Worm (Caenorhabditis elegans): ENCODE measurements around the gene R13H4.2.

Gene R13H4.2

DNA sequence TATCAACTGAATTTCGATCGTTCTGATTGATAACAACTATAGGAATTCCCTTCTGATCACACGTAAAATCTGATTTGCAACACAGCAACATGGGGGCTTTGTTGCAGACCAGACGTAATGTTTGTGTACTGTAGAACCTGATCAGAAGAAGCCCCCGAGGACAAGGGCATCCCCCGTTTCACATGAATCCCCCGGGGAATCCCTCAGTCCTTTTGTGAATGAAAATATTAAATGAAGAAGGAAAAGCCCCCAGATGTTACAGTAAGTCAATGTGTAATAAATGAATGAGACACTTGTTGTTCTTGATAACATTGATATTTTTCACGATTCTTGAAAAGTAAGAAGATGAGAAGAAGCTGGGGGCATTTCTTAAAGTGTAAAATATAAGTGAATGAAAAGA lies 42.0 kb upstream of the R13H4.2 start:
- no peak for TF ChIP-seq akir-1 (GFP tag; optimal IDR thresholded peaks at IDR 0.05)
- no peak for TF ChIP-seq rcor-1 (GFP tag; IDR thresholded peaks at IDR 0.05)
- no peak for TF ChIP-seq sea-2 (GFP tag; IDR thresholded peaks at IDR 0.05)
- no peak for TF ChIP-seq mxl-1 (tag; optimal IDR thresholded peaks at IDR 0.05)
- no peak for TF ChIP-seq ceh-91 (GFP tag; IDR thresholded peaks at IDR 0.05)
- TF ChIP-seq B0336.3 (GFP tag; IDR thresholded peaks at IDR 0.05) = no peak
- no peak for TF ChIP-seq tbp1 (GFP tag; optimal IDR thresholded peaks at IDR 0.05)
- TF ChIP-seq sdz-38 (tag; optimal IDR thresholded peaks at IDR 0.05) = no peak
- no peak for TF ChIP-seq attf-5 (GFP tag; optimal IDR thresholded peaks at IDR 0.05)
- no peak for TF ChIP-seq madf-3 (GFP tag; IDR thresholded peaks at IDR 0.05)
- no peak for TF ChIP-seq ceh-79 (tag; optimal IDR thresholded peaks at IDR 0.05)
- no peak for TF ChIP-seq F49E8.2 (tag; optimal IDR thresholded peaks at IDR 0.05; ENCODE audit: insufficient read depth)
- no peak for TF ChIP-seq nhr-27 (tag; optimal IDR thresholded peaks at IDR 0.05)
- no peak for TF ChIP-seq pbrm-1 (GFP tag; IDR thresholded peaks at IDR 0.05)
- TF ChIP-seq Y53G8AR.9 (GFP tag; conservative IDR thresholded peaks at IDR 0.05) = no peak
- TF ChIP-seq let-526 (GFP tag; IDR thresholded peaks at IDR 0.05) = no peak
- TF ChIP-seq attf-6 (GFP tag; IDR thresholded peaks at IDR 0.05) = no peak

DNA sequence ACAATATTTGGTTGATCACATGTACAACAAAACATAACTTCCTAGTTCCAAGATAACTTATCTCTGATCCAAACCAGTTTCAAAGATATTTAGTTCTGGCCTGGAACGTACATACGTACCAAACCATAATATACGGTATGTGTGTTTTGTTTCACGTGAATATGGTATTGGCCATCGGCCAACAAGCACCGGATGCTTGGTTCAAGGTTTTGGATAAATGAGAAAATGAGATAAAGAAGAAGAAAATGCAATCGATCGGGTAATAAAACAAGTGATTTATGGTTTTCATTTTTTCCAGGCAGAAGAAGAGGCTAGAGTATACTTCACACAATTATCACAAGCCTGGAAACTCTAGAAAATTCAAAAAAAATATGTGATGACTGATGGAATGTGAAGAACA lies 40.8 kb upstream of the R13H4.2 start:
- TF ChIP-seq athp-1 (tag; optimal IDR thresholded peaks at IDR 0.05) (no peak), tbx-9 (tag; optimal IDR thresholded peaks at IDR 0.05; ENCODE audit: borderline replicate concordance) (no peak), ceh-27 (GFP tag; optimal IDR thresholded peaks at IDR 0.05) (no peak), ceh-58 (GFP tag; IDR thresholded peaks at IDR 0.05) (no peak), hsf-1 (GFP tag; IDR thresholded peaks at IDR 0.05) (no peak), ztf-22 (GFP tag; optimal IDR thresholded peaks at IDR 0.05) (no peak), dpff-1 (tag; optimal IDR thresholded peaks at IDR 0.05) (no peak), aptf-2 (GFP tag; conservative IDR thresholded peaks at IDR 0.05) (no peak), egrh-3 (GFP tag; IDR thresholded peaks at IDR 0.05) (no peak), lsl-1 (GFP tag; optimal IDR thresholded peaks at IDR 0.05) (no peak), hmg-1.2 (GFP tag; IDR thresholded peaks at IDR 0.05) (no peak), fkh-3 (tag; optimal IDR thresholded peaks at IDR 0.05) (no peak), ztf-28 (GFP tag; IDR thresholded peaks at IDR 0.05) (no peak), ceh-79 (tag; optimal IDR thresholded peaks at IDR 0.05) (no peak), ets-4 (GFP tag; optimal IDR thresholded peaks at IDR 0.05) (no peak), F23B12.7 (tag; optimal IDR thresholded peaks at IDR 0.05; ENCODE audit: insufficient read depth) (no peak), lin-40 (tag; optimal IDR thresholded peaks at IDR 0.05) (no peak)

DNA sequence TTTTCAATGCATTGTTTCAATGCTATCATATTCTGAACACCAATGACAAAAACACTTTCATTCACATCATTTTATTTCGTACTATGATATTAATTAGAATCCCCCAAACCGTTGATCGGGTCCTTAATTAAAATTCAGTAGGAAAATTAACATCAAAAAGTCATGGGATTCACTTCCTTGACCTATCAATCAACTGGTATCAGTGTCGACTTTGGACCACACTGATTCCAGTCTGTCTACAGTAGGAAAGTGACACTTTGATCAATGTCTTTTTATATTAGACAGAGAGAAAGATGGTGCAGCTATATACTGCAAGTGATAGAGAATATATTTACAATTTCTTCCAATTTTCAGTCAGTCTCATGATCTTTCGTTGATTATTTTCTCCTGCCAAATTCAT lies 39.8 kb upstream of the R13H4.2 start:
- no peak for TF ChIP-seq snpc-1.3 (tag; optimal IDR thresholded peaks at IDR 0.05; ENCODE audit: insufficient read depth)

DNA sequence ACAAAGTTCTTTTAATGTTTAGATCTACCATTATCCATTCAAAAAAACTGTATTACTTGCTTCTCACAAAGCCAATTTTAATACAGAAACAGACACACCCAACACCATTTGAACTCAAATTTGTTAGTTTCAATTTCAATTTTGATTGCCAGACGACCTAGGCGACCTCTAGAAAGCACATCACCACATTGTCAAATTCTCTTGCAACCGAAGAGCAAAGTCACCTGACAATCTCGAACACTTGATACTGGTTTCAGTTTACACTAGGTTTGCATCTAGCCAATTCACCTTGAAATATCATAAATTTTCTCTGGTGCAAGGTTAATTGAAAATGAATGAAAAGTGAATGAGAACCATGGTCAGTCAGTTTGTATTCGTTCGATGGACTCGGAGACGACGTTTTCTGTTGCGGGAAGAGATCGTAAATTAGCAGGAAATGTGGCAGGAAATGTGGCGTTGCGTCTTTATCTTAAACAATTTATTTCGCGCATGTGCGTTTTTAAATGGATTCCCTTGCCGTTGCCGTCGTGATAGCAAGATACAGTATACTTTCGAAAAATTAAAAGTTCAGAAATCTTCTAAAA lies 38.8 kb upstream of the R13H4.2 start:
- no peak for TF ChIP-seq hrde-1 (tag; optimal IDR thresholded peaks at IDR 0.05; ENCODE audit: borderline replicate concordance)
- TF ChIP-seq hmg-20 (GFP tag; IDR thresholded peaks at IDR 0.05) = no peak
- TF ChIP-seq ceh-100 (GFP tag; IDR thresholded peaks at IDR 0.05) = no peak
- TF ChIP-seq ets-4 (GFP tag; optimal IDR thresholded peaks at IDR 0.05) = no peak
